Worm (Caenorhabditis elegans) whole organism, young adult: ENCODE measurements around the gene vha-6.
A peak's percentile ranks its signal among the peaks of the same experiment; 100 is the strongest.

ENCODE experiments used
- F57A8.1 ChIP-seq: fragments of 200-800 bp; sonication (Bioruptor generic); optimal IDR thresholded peaks from 2 replicates; lab custom pipeline; 2018; ENCODE audit warnings: mild to moderate bottlenecking, missing genetic modification characterization, moderate library complexity, missing compliant biosample characterization
- Y67H2A.10 ChIP-seq: fragments of 200-800 bp; sonication (Bioruptor generic); conservative IDR thresholded peaks from 2 replicates; pipeline ENCODE4 v1.3.6; 2022; ENCODE audit warnings: missing genetic modification reagents, missing genetic modification characterization, missing compliant biosample characterization
- ceh-27 ChIP-seq: fragments of 200-800 bp; sonication (Bioruptor generic); optimal IDR thresholded peaks from 2 replicates; lab custom pipeline; 2018; ENCODE audit warnings: mild to moderate bottlenecking, missing genetic modification characterization, moderate library complexity, missing compliant biosample characterization
- dpl-1 ChIP-seq: fragments of 150-350 bp; optimal IDR thresholded peaks from 2 replicates; lab custom pipeline; 2014; ENCODE audit warnings: missing biosample characterization, missing genetic modification reagents, missing genetic modification characterization
- egrh-3 ChIP-seq: fragments of 200-800 bp; sonication (Bioruptor generic); IDR thresholded peaks from 2 replicates; pipeline ENCODE4 v1.3.6; 2022; ENCODE audit warnings: missing genetic modification reagents, missing genetic modification characterization, missing compliant biosample characterization
- hmg-1.2 ChIP-seq: fragments of 200-800 bp; sonication (Bioruptor generic); IDR thresholded peaks from 2 replicates; pipeline ENCODE4 v1.3.6; 2022; ENCODE audit warnings: missing genetic modification reagents, missing genetic modification characterization, missing compliant biosample characterization
- let-607 ChIP-seq, 2 experiments: fragments of 200-800 bp in 1 of 2; sonication (Bioruptor generic) in 1 of 2; sonication (generic microtip) in 1 of 2; optimal IDR thresholded peaks; 2 replicates each; lab custom pipeline; 2016 to 2018; ENCODE audit warnings: mild to moderate bottlenecking in 2 of 2, missing compliant biosample characterization in 2 of 2, missing genetic modification characterization in 2 of 2, moderate library complexity in 2 of 2, missing genotype in 1 of 2
- madf-3 ChIP-seq: fragments of 200-800 bp; sonication (Bioruptor generic); IDR thresholded peaks from 2 replicates; pipeline ENCODE4 v1.3.6; 2022; ENCODE audit warnings: missing genetic modification reagents, missing genetic modification characterization, missing compliant biosample characterization
- nfyb-1 ChIP-seq: fragments of 200-800 bp; sonication (Bioruptor generic); IDR thresholded peaks from 2 replicates; pipeline ENCODE4 v1.3.6; 2022; ENCODE audit warnings: missing genetic modification reagents, missing genetic modification characterization, missing compliant biosample characterization
- pha-4 ChIP-seq: fragments of 150-350 bp; sonication (generic microtip); optimal IDR thresholded peaks from 2 replicates; lab custom pipeline; 2014; ENCODE audit warnings: missing biosample characterization, missing genetic modification reagents, missing genetic modification characterization
- snpc-3.4 ChIP-seq: sonication (generic microtip); optimal IDR thresholded peaks from 2 replicates; lab custom pipeline; 2017; ENCODE audit warnings: missing genetic modification characterization, mild to moderate bottlenecking, missing compliant biosample characterization, antibody characterized with exemption, moderate library complexity, missing genotype, missing genetic modification reagents
- snpc-4 ChIP-seq, 5 experiments: fragments of 150-350 bp in 1 of 5; sonication (generic microtip) in 4 of 5; optimal IDR thresholded peaks; 2 replicates each; lab custom pipeline; 2014 to 2018; ENCODE audit warnings: missing genetic modification characterization in 5 of 5, missing biosample characterization in 3 of 5, antibody characterized with exemption in 2 of 5, mild to moderate bottlenecking in 2 of 5, missing compliant biosample characterization in 2 of 5, missing genotype in 2 of 5, moderate library complexity in 2 of 5, missing genetic modification reagents in 1 of 5

DNA sequence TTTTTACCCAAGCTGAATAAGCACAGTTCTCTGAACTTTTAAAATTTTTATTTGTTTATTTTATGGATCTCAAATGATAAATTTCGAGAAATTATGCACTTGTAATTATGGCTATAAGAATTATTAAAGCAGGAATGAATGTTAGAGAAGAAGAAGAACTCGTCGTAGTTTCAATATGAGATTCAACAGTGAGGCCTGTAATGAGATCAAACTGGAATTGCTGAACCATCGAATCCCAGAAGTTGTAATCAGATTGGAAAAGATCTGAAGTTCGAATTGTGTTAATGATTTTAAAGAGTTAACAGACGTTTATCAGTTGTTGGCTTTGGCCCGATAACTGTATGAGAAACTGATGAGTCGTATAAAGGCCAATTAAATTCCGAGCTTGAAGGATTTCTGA lies 17.5 kb upstream of the vha-6 start:
- TF ChIP-seq Y67H2A.10 (GFP tag; lab: Robert Waterston, UW), result no peak
- TF ChIP-seq snpc-4 (GFP tag; optimal IDR thresholded peaks at IDR 0.05; lab: Kevin White, UChicago), result no peak
- TF ChIP-seq snpc-4 (tag; optimal IDR thresholded peaks at IDR 0.05; lab: Kevin White, UChicago), result no peak
- TF ChIP-seq ceh-27 (GFP tag; lab: Kevin White, UChicago), result no peak
- TF ChIP-seq madf-3 (GFP tag; lab: Robert Waterston, UW), result peak; percentile 69; the same call in 1 of the 2 replicates
- TF ChIP-seq snpc-3.4 (tag; lab: Kevin White, UChicago), result no peak
- no peak for TF ChIP-seq nfyb-1 (GFP tag; lab: Robert Waterston, UW)
- no peak for TF ChIP-seq egrh-3 (GFP tag; lab: Robert Waterston, UW)
- peak; percentile 18; the same call in 1 of the 2 replicates for TF ChIP-seq hmg-1.2 (GFP tag; lab: Robert Waterston, UW)
- no peak for TF ChIP-seq let-607 (tag; optimal IDR thresholded peaks at IDR 0.05; lab: Kevin White, UChicago)
- no peak for TF ChIP-seq pha-4 (tag; lab: Kevin White, UChicago)
- no peak for TF ChIP-seq dpl-1
- TF ChIP-seq F57A8.1 (GFP tag; lab: Kevin White, UChicago), result no peak
